Fruit fly (Drosophila melanogaster) whole organism, embryonic: Measurements from ENCODE around the gene Cyp4ac1.

ENCODE experiments used
- Abd-B ChIP-seq: fragments of 200-800 bp; sonication (Bioruptor generic); optimal IDR thresholded peaks from 2 replicates; lab custom pipeline; 2018; ENCODE audit warnings: missing biosample characterization, mild to moderate bottlenecking, missing genetic modification characterization, moderate library complexity
- Aef1 ChIP-seq: fragments of 200-800 bp; sonication (Bioruptor generic); IDR thresholded peaks from 3 replicates; pipeline ENCODE4 v1.3.6; 2022; ENCODE audit warnings: missing biosample characterization, missing genetic modification characterization
- CG10321 ChIP-seq: fragments of 200-800 bp; sonication (Bioruptor generic); IDR thresholded peaks from 2 replicates; pipeline ENCODE4 v1.3.6; 2022; ENCODE audit warnings: missing biosample characterization, missing genetic modification characterization
- CG14050 ChIP-seq: fragments of 200-800 bp; sonication (Bioruptor generic); IDR thresholded peaks from 3 replicates; pipeline ENCODE4 v1.3.6; 2022; ENCODE audit warnings: missing biosample characterization, missing genetic modification characterization
- CG15073 ChIP-seq: fragments of 200-800 bp; sonication (Bioruptor generic); optimal IDR thresholded peaks from 2 replicates; lab custom pipeline; 2016; ENCODE audit warnings: missing biosample characterization, missing genetic modification characterization
- CG15479 ChIP-seq: fragments of 200-800 bp; sonication (Bioruptor generic); optimal IDR thresholded peaks from 3 replicates; lab custom pipeline; 2019; ENCODE audit warnings: missing biosample characterization, mild to moderate bottlenecking, missing genetic modification characterization, moderate library complexity
- CG1832 ChIP-seq: fragments of 200-800 bp; sonication (Bioruptor generic); optimal IDR thresholded peaks from 2 replicates; lab custom pipeline; 2017; ENCODE audit warnings: missing biosample characterization, mild to moderate bottlenecking, missing genetic modification characterization, inconsistent platforms
- CG3163 ChIP-seq: fragments of 200-800 bp; sonication (Bioruptor generic); optimal IDR thresholded peaks from 3 replicates; lab custom pipeline; 2016; ENCODE audit warnings: missing biosample characterization, missing genetic modification characterization
- CG5180 ChIP-seq: fragments of 200-800 bp; sonication (Bioruptor generic); optimal IDR thresholded peaks from 3 replicates; lab custom pipeline; 2017; ENCODE audit warnings: missing biosample characterization, missing genetic modification characterization, mild to moderate bottlenecking, moderate library complexity, missing genetic modification reagents
- CG7839 ChIP-seq: fragments of 200-800 bp; sonication (Bioruptor generic); optimal IDR thresholded peaks from 3 replicates; lab custom pipeline; 2018; ENCODE audit warnings: missing biosample characterization, mild to moderate bottlenecking, missing genetic modification characterization, moderate library complexity
- CG8359 ChIP-seq: fragments of 200-800 bp; sonication (Bioruptor generic); optimal IDR thresholded peaks from 2 replicates; lab custom pipeline; 2017; ENCODE audit warnings: missing biosample characterization, mild to moderate bottlenecking, missing genetic modification characterization, borderline replicate concordance
- CG8478 ChIP-seq: fragments of >200 bp; optimal IDR thresholded peaks from 2 replicates; lab custom pipeline; 2018
- CG9215 ChIP-seq: fragments of 200-800 bp; sonication (Bioruptor generic); IDR thresholded peaks from 2 replicates; pipeline ENCODE4 v1.3.6; 2022; ENCODE audit warnings: missing biosample characterization, missing genetic modification characterization
- GATAe ChIP-seq: fragments of 200-800 bp; sonication (Bioruptor generic); conservative IDR thresholded peaks from 2 replicates; pipeline ENCODE4 v1.3.6; 2022; ENCODE audit warnings: missing biosample characterization, missing genetic modification characterization
- Med ChIP-seq: fragments of 200-800 bp; sonication (Bioruptor generic); peaks from one replicate; lab custom pipeline; 2016; ENCODE audit warnings: missing biosample characterization, missing genetic modification characterization, mild to moderate bottlenecking, inconsistent platforms, moderate library complexity
- PHDP ChIP-seq: fragments of 200-800 bp; sonication (Bioruptor generic); optimal IDR thresholded peaks from 3 replicates; lab custom pipeline; 2018; ENCODE audit warnings: missing biosample characterization, mild to moderate bottlenecking, missing genetic modification characterization, moderate library complexity
- Pdp1 ChIP-seq, 2 experiments: fragments of 200-800 bp; sonication (Bioruptor generic); optimal IDR thresholded peaks; 3 replicates each; lab custom pipeline; 2016; ENCODE audit warnings: missing biosample characterization in 2 of 2, missing genetic modification characterization in 2 of 2, mild to moderate bottlenecking in 1 of 2, moderate library complexity in 1 of 2
- Ptx1 ChIP-seq: fragments of 200-800 bp; sonication (Bioruptor generic); IDR thresholded peaks from 2 replicates; pipeline ENCODE4 v1.3.6; 2022; ENCODE audit warnings: missing biosample characterization, missing genetic modification characterization
- Rfx ChIP-seq: fragments of 200-800 bp; sonication (Bioruptor generic); IDR thresholded peaks from 2 replicates; pipeline ENCODE4 v1.3.6; 2022; ENCODE audit warnings: missing biosample characterization, missing genetic modification characterization
- Ssrp ChIP-seq: fragments of 200-800 bp; sonication (Bioruptor generic); optimal IDR thresholded peaks from 2 replicates; lab custom pipeline; 2018; ENCODE audit warnings: missing biosample characterization, mild to moderate bottlenecking, missing genetic modification characterization, moderate library complexity
- Usf ChIP-seq: fragments of 200-800 bp; sonication (Bioruptor generic); optimal IDR thresholded peaks from 2 replicates; lab custom pipeline; 2017; ENCODE audit warnings: missing genotype, missing biosample characterization, missing genetic modification characterization
- Xrp1 ChIP-seq: fragments of 200-800 bp; sonication (Bioruptor generic); IDR thresholded peaks from 2 replicates; pipeline ENCODE4 v1.3.6; 2022; ENCODE audit warnings: missing biosample characterization, missing genetic modification characterization
- bsh ChIP-seq, 2 experiments: fragments of 200-800 bp; sonication (Bioruptor generic); optimal IDR thresholded peaks; 2 replicates each; lab custom pipeline; 2017 to 2018; ENCODE audit warnings: mild to moderate bottlenecking in 2 of 2, missing biosample characterization in 2 of 2, missing genetic modification characterization in 2 of 2, moderate library complexity in 1 of 2
- corto ChIP-seq: fragments of 200-800 bp; sonication (Bioruptor generic); optimal IDR thresholded peaks from 2 replicates; lab custom pipeline; 2016; ENCODE audit warnings: missing biosample characterization, mild to moderate bottlenecking, missing genetic modification characterization, moderate library complexity
- crol ChIP-seq: fragments of 200-800 bp; sonication (Bioruptor generic); IDR thresholded peaks from 2 replicates; pipeline ENCODE4 v1.3.6; 2022; ENCODE audit warnings: missing biosample characterization, missing genetic modification characterization
- dmrt11E ChIP-seq: fragments of 200-800 bp; sonication (Bioruptor generic); optimal IDR thresholded peaks from 3 replicates; lab custom pipeline; 2018; ENCODE audit warnings: missing biosample characterization, mild to moderate bottlenecking, missing genetic modification characterization, moderate library complexity
- fd96Cb ChIP-seq: fragments of 200-800 bp; sonication (Bioruptor generic); optimal IDR thresholded peaks from 2 replicates; lab custom pipeline; 2018; ENCODE audit warnings: missing biosample characterization, mild to moderate bottlenecking, missing genetic modification characterization, moderate library complexity
- gce ChIP-seq: fragments of 200-800 bp; sonication (Bioruptor generic); IDR thresholded peaks from 3 replicates; pipeline ENCODE4 v1.3.6; 2022; ENCODE audit warnings: missing biosample characterization, missing genetic modification characterization
- gcm ChIP-seq: fragments of 200-800 bp; sonication (Bioruptor generic); optimal IDR thresholded peaks from 2 replicates; lab custom pipeline; 2019; ENCODE audit warnings: missing biosample characterization, mild to moderate bottlenecking, missing genetic modification characterization, moderate library complexity
- gem ChIP-seq: fragments of 200-800 bp; sonication (Bioruptor generic); optimal IDR thresholded peaks from 2 replicates; lab custom pipeline; 2019; ENCODE audit warnings: missing biosample characterization, mild to moderate bottlenecking, missing genetic modification characterization, moderate library complexity
- jumu ChIP-seq: fragments of 200-800 bp; sonication (Bioruptor generic); optimal IDR thresholded peaks from 3 replicates; lab custom pipeline; 2016; ENCODE audit warnings: missing biosample characterization, missing genetic modification characterization
- knrl ChIP-seq: fragments of 200-800 bp; sonication (Bioruptor generic); IDR thresholded peaks from 3 replicates; pipeline ENCODE4 v1.3.6; 2022; ENCODE audit warnings: missing biosample characterization, missing genetic modification characterization; ENCODE audit not compliant: partially characterized antibody
- lbe ChIP-seq: fragments of 200-800 bp; sonication (Bioruptor generic); optimal IDR thresholded peaks from 2 replicates; lab custom pipeline; 2016; ENCODE audit warnings: missing biosample characterization, mild to moderate bottlenecking, missing genetic modification characterization
- nom ChIP-seq: fragments of 200-800 bp; sonication (Bioruptor generic); optimal IDR thresholded peaks from 2 replicates; lab custom pipeline; 2017; ENCODE audit warnings: missing biosample characterization, missing genetic modification characterization, mild to moderate bottlenecking, moderate library complexity, missing genetic modification reagents
- phol ChIP-seq: fragments of 200-800 bp; sonication (Bioruptor generic); optimal IDR thresholded peaks from 3 replicates; lab custom pipeline; 2018; ENCODE audit warnings: missing biosample characterization, mild to moderate bottlenecking, missing genetic modification characterization, moderate library complexity
- pnt ChIP-seq: fragments of 200-800 bp; sonication (Bioruptor generic); optimal IDR thresholded peaks from 3 replicates; lab custom pipeline; 2016; ENCODE audit warnings: missing biosample characterization, missing genetic modification characterization
- row ChIP-seq: fragments of 200-800 bp; sonication (Bioruptor generic); IDR thresholded peaks from 3 replicates; pipeline ENCODE4 v1.3.6; 2022; ENCODE audit warnings: missing biosample characterization, missing genetic modification characterization
- run ChIP-seq: fragments of 200-800 bp; sonication (Bioruptor generic); optimal IDR thresholded peaks from 3 replicates; lab custom pipeline; 2018; ENCODE audit warnings: missing biosample characterization, mild to moderate bottlenecking, missing genetic modification characterization
- sens ChIP-seq: fragments of 200-800 bp; sonication (Bioruptor generic); peaks from one replicate; lab custom pipeline; 2016; ENCODE audit warnings: missing biosample characterization, missing genetic modification characterization
- sens-2 ChIP-seq: fragments of 200-800 bp; sonication (Bioruptor generic); IDR thresholded peaks from 2 replicates; pipeline ENCODE4 v1.3.6; 2022; ENCODE audit warnings: missing biosample characterization, missing genetic modification characterization
- stwl ChIP-seq: fragments of 200-800 bp; sonication (Bioruptor generic); optimal IDR thresholded peaks from 3 replicates; lab custom pipeline; 2018; ENCODE audit warnings: missing biosample characterization, mild to moderate bottlenecking, missing genetic modification characterization, moderate library complexity
- toy ChIP-seq: fragments of 200-800 bp; sonication (Bioruptor generic); IDR thresholded peaks from 2 replicates; pipeline ENCODE4 v1.3.6; 2022; ENCODE audit warnings: missing biosample characterization, missing genetic modification characterization
- twi ChIP-seq: fragments of 200-800 bp; optimal IDR thresholded peaks from 2 replicates; lab custom pipeline; 2019; ENCODE audit warnings: missing biosample characterization, mild to moderate bottlenecking, missing genetic modification characterization, moderate library complexity
- unpg ChIP-seq: fragments of 200-800 bp; sonication (Bioruptor generic); optimal IDR thresholded peaks from 3 replicates; lab custom pipeline; 2018; ENCODE audit warnings: missing biosample characterization, mild to moderate bottlenecking, missing genetic modification characterization, moderate library complexity
- wdn ChIP-seq: fragments of 200-800 bp; sonication (Bioruptor generic); IDR thresholded peaks from 2 replicates; pipeline ENCODE4 v1.3.6; 2022; ENCODE audit warnings: missing biosample characterization, missing genetic modification characterization
- zfh2 ChIP-seq: fragments of 200-800 bp; sonication (Bioruptor generic); optimal IDR thresholded peaks from 2 replicates; lab custom pipeline; 2016; ENCODE audit warnings: missing biosample characterization, missing genetic modification characterization

Gene Cyp4ac1

dm6 chr2L:5291195-5291594 is 27.4 kb downstream of the Cyp4ac1 start:
- TF ChIP-seq gce (GFP tag; lab: Robert Waterston, UW) (no peak), CG9215 (no peak), sens (GFP tag; lab: Kevin White, UChicago) (peak; percentile 46), crol (GFP tag; lab: Robert Waterston, UW) (peak; percentile 76), gcm (GFP tag; lab: Kevin White, UChicago) (peak; percentile 74), Med (GFP tag; lab: Kevin White, UChicago) (peak; percentile 41), twi (peak; percentile 42), toy (GFP tag; lab: Robert Waterston, UW) (no peak), sens-2 (GFP tag; lab: Robert Waterston, UW) (0 out of 2 replicates have a peak, but pooled peaks have one; percentile 15), CG5180 (GFP tag; lab: Kevin White, UChicago) (peak; percentile 47), Usf (GFP tag; lab: Kevin White, UChicago) (no peak), Abd-B (GFP tag; lab: Kevin White, UChicago) (no peak), jumu (GFP tag; lab: Kevin White, UChicago) (no peak), CG14050 (GFP tag; lab: Robert Waterston, UW) (no peak), CG15479 (GFP tag; lab: Kevin White, UChicago) (peak; percentile 19), knrl (GFP tag; lab: Robert Waterston, UW) (no peak), GATAe (GFP tag; lab: Robert Waterston, UW) (peak; percentile 21; the same call in 1 of the 2 replicates), CG15073 (GFP tag; lab: Kevin White, UChicago) (no peak)

DNA sequence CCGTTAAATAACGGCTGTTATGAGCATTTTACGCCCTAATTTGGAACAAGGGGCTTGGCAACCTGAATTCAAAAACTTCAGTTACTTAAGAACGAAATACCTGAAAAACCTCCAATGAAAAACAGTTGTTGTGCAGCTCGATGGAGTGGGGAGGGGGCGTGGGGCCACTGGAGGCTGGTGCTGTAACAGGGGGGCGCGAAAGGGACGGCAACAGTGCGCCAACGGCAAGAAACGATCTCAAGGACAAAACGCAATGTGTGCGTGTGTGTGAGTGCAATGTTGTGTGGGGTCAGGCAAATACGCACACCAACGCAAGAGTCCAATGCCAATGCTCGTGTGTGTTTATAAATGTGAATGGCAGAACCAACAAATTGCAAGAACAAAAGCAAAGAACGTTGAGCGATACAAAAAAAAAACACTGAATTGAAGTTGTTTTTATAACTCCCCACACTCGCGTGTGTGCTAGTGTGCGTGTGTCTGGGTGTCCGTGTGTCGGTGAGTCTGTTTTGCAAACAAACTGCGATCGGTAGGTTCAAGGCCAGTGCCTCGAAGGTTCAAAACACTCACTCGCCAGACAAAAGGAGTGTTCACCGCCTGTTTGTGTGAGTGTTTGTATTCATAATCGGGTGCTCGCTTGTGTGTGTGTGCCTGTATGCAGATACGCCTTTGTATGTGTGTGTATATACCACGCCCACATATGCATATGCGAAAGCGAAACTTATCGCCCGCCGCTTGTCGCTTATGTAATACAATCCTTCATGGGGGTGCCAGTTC is 28.3 kb downstream of the Cyp4ac1 start:
- TF ChIP-seq Pdp1 (GFP tag; optimal IDR thresholded peaks at IDR 0.05; lab: Kevin White, UChicago) (peak in 1 of 2 experiments; percentile 44), zfh2 (GFP tag; lab: Kevin White, UChicago) (no peak), CG1832 (GFP tag; lab: Kevin White, UChicago) (peak; percentile 5), pnt (no peak), nom (GFP tag; lab: Kevin White, UChicago) (peak; percentile 33), CG8478 (lab: Kevin White, UChicago) (peak; percentile 60), crol (GFP tag; lab: Robert Waterston, UW) (peak; percentile 52; the same call in 1 of the 2 replicates), CG10321 (GFP tag; lab: Robert Waterston, UW) (peak; percentile 77)
- TF ChIP-seq, all 482 proteins: peak for 6

dm6 chr2L:5292643-5292963 is 28.8 kb downstream of the Cyp4ac1 start:
- TF ChIP-seq corto (GFP tag; lab: Kevin White, UChicago) (peak; percentile 95), sens (GFP tag; lab: Kevin White, UChicago) (peak; percentile 7), wdn (GFP tag; lab: Robert Waterston, UW) (no peak), Ssrp (peak; percentile 24), PHDP (tag; lab: Kevin White, UChicago) (no peak), stwl (tag; lab: Kevin White, UChicago) (no peak), run (tag; lab: Kevin White, UChicago) (no peak), CG8359 (GFP tag; lab: Kevin White, UChicago) (no peak), phol (tag; lab: Kevin White, UChicago) (peak; percentile 14), CG3163 (GFP tag; lab: Kevin White, UChicago) (no peak), Rfx (GFP tag; lab: Robert Waterston, UW) (peak; percentile 8; the same call in 1 of the 2 replicates), CG7839 (tag; lab: Kevin White, UChicago) (peak; percentile 1), bsh (GFP tag; optimal IDR thresholded peaks at IDR 0.05; lab: Kevin White, UChicago) (peak; percentile 34 to 52), Xrp1 (GFP tag; lab: Robert Waterston, UW) (peak; percentile 30; the same call in 1 of the 2 replicates), lbe (GFP tag; lab: Kevin White, UChicago) (peak; percentile 95), unpg (GFP tag; lab: Kevin White, UChicago) (peak; percentile 21), Ptx1 (GFP tag; lab: Robert Waterston, UW) (0 out of 2 replicates have a peak, but pooled peaks have one; percentile 8), row (GFP tag; lab: Robert Waterston, UW) (peak; percentile 31; the same call in 2 of the 3 replicates), dmrt11E (peak; percentile 36), Aef1 (no peak), fd96Cb (tag; lab: Kevin White, UChicago) (peak; percentile 3), gem (tag; lab: Kevin White, UChicago) (peak; percentile 25)
